Fruit fly (Drosophila melanogaster): ENCODE data around the gene Sirt7.

Gene Sirt7

DNA sequence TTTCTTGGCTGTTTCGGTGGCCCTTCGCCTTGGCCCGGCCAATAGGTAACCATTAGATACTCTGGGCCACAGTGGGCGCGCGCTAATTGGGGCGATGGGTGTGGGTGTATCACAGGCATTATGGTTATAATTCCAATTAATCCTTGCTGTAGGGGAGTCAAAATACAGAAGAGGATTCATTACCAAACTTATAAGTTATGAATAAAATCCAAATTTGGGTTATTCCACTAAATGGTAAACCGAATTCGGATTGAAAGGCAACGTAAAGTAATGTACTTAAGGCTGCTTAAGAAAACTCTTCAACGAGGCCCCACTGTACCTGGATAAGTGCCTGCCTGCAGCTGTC, 33.9 kb downstream of the Sirt7 start:
- TF ChIP-seq pad (GFP tag; optimal IDR thresholded peaks at IDR 0.05) (no peak), Mnt (GFP tag; optimal IDR thresholded peaks at IDR 0.05) (no peak), bab1 (GFP tag; optimal IDR thresholded peaks at IDR 0.05) (no peak), Clk (GFP tag; optimal IDR thresholded peaks at IDR 0.05) (no peak), kay (GFP tag; ENCODE audit: borderline replicate concordance) (no peak), CG14711 (tag; optimal IDR thresholded peaks at IDR 0.05) (no peak), ovo (GFP tag; optimal IDR thresholded peaks at IDR 0.05) (no peak), CG7045 (GFP tag; optimal IDR thresholded peaks at IDR 0.05) (no peak), CG7101 (tag; optimal IDR thresholded peaks at IDR 0.05) (no peak)

DNA sequence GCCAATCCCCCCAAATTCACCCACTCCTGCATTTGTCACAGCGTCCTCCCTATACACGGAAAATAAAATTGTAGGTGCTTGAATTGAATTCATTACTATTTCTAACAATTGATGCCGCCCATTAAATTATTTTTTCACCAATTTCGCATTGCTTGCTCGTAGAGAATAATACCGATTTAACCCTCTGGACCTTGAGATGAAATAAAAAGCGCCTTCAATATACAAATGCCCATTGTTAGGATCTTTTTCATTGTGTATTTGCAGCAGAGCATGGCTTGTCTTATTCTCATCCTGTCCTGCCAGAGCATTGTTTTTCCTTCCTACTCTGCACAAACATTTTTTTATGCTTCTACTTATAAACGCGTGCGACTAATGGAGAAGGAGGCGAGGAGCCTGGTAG, 35.9 kb downstream of the Sirt7 start:
- TF ChIP-seq cnc (optimal IDR thresholded peaks at IDR 0.05) (no peak), CG11617 (GFP tag; optimal IDR thresholded peaks at IDR 0.05) (no peak), kay (GFP tag; ENCODE audit: borderline replicate concordance) (no peak), Crg-1 (GFP tag; optimal IDR thresholded peaks at IDR 0.05) (no peak), pad (GFP tag; optimal IDR thresholded peaks at IDR 0.05) (no peak), CG7101 (tag; optimal IDR thresholded peaks at IDR 0.05) (no peak), CG5204 (GFP tag; optimal IDR thresholded peaks at IDR 0.05) (no peak), Hr96 (GFP tag; optimal IDR thresholded peaks at IDR 0.05) (no peak), ovo (GFP tag; optimal IDR thresholded peaks at IDR 0.05) (no peak), CG33017 (tag; optimal IDR thresholded peaks at IDR 0.05) (no peak), CG14711 (tag; optimal IDR thresholded peaks at IDR 0.05) (no peak), tj (GFP tag; optimal IDR thresholded peaks at IDR 0.05) (no peak), Mnt (GFP tag; optimal IDR thresholded peaks at IDR 0.05) (no peak), bab1 (GFP tag; optimal IDR thresholded peaks at IDR 0.05) (no peak), CG1620 (GFP tag; optimal IDR thresholded peaks at IDR 0.05) (no peak)

DNA sequence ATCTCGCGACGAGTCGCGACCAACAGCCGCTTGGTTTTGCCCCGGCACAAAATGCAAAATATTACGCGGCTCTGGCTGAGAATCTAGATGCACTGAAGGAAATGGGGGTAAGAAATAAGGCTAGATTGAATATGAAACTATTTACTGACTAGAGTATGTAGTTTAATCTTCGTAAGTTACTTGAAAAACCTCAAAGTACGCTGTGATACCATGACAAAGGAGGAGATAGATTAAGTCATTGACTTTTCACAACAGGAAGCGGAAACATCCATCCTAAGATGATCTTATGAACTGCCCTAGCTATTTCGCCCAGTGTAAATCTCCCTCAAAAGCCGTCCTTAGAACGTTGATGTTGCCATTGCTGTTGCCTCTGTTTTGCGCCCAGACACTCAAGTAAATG, 38.4 kb downstream of the Sirt7 start:
- no peak for TF ChIP-seq tj (GFP tag; optimal IDR thresholded peaks at IDR 0.05)
- peak; percentile 25 for TF ChIP-seq Clk (GFP tag; optimal IDR thresholded peaks at IDR 0.05)
- TF ChIP-seq CG7045 (GFP tag; optimal IDR thresholded peaks at IDR 0.05) = peak; percentile 21

DNA sequence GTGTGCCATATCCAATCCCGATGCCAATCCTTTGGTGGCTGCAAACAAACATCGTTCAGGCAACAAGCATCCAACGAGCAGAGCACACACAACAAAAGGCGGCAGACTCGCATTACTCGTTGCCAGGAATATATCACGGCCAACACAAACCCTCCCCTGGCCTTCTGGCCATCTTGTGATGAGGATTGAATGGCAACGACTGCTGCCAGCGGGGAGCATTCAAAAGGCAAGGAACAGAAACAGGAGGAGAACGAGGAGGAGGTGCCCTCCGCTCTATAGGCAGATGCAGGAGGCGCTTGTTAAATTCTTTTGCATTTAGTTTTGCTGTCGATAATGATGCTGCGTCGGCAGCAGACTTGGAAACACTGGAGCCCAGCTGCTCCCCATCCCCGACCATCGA, 39.8 kb downstream of the Sirt7 start:
- no peak for TF ChIP-seq cnc (optimal IDR thresholded peaks at IDR 0.05)
- TF ChIP-seq CG12768 (GFP tag; optimal IDR thresholded peaks at IDR 0.05) = no peak
- no peak for TF ChIP-seq kay (GFP tag; ENCODE audit: borderline replicate concordance)
- TF ChIP-seq Clk (GFP tag; optimal IDR thresholded peaks at IDR 0.05) = no peak
- TF ChIP-seq CG33017 (tag; optimal IDR thresholded peaks at IDR 0.05) = no peak
- no peak for TF ChIP-seq cic (GFP tag; optimal IDR thresholded peaks at IDR 0.05)
- no peak for TF ChIP-seq CG7101 (tag; optimal IDR thresholded peaks at IDR 0.05)
- TF ChIP-seq CG1620 (GFP tag; optimal IDR thresholded peaks at IDR 0.05) = no peak
- no peak for TF ChIP-seq CG5204 (GFP tag; optimal IDR thresholded peaks at IDR 0.05)
- TF ChIP-seq CG7045 (GFP tag; optimal IDR thresholded peaks at IDR 0.05) = no peak
- no peak for TF ChIP-seq pad (GFP tag; optimal IDR thresholded peaks at IDR 0.05)
- no peak for TF ChIP-seq toe (GFP tag; optimal IDR thresholded peaks at IDR 0.05)
- TF ChIP-seq bab1 (GFP tag; optimal IDR thresholded peaks at IDR 0.05) = no peak
- no peak for TF ChIP-seq Crg-1 (GFP tag; optimal IDR thresholded peaks at IDR 0.05)
- TF ChIP-seq Mnt (GFP tag; optimal IDR thresholded peaks at IDR 0.05) = no peak
- TF ChIP-seq ovo (GFP tag; optimal IDR thresholded peaks at IDR 0.05) = no peak
- TF ChIP-seq tj (GFP tag; optimal IDR thresholded peaks at IDR 0.05) = no peak
- TF ChIP-seq Hr96 (GFP tag; optimal IDR thresholded peaks at IDR 0.05) = no peak

DNA sequence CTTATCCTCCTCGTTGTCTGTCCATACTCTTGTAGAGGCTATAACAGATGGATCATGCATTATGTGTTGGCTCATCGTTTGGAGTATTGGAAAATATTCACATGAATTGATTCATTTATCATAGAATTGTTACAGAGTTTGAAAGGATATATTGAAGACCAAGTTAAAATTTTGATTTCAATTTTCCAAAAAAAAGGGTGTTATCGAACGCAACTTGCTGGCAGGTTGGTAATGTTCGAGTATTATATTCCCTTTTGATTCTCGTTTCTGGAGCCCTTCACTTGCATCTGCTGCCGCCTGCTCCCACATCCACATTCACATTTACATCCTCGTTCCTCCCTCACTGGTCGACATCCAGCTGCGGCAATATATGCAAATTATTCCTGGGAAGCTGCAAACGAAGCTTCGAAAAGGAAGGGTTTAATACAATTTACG, 40.3 kb downstream of the Sirt7 start:
- no peak for TF ChIP-seq ovo (GFP tag; optimal IDR thresholded peaks at IDR 0.05)
- no peak for TF ChIP-seq cnc (optimal IDR thresholded peaks at IDR 0.05)
- no peak for TF ChIP-seq toe (GFP tag; optimal IDR thresholded peaks at IDR 0.05)
- TF ChIP-seq CG33017 (tag; optimal IDR thresholded peaks at IDR 0.05) = no peak
- no peak for TF ChIP-seq CG12768 (GFP tag; optimal IDR thresholded peaks at IDR 0.05)
- TF ChIP-seq CG1620 (GFP tag; optimal IDR thresholded peaks at IDR 0.05) = no peak
- TF ChIP-seq Hr96 (GFP tag; optimal IDR thresholded peaks at IDR 0.05) = no peak
- no peak for TF ChIP-seq CG14711 (tag; optimal IDR thresholded peaks at IDR 0.05)
- no peak for TF ChIP-seq Crg-1 (GFP tag; optimal IDR thresholded peaks at IDR 0.05)
- TF ChIP-seq Clk (GFP tag; optimal IDR thresholded peaks at IDR 0.05) = no peak
- no peak for TF ChIP-seq bab1 (GFP tag; optimal IDR thresholded peaks at IDR 0.05)
- no peak for TF ChIP-seq cic (GFP tag; optimal IDR thresholded peaks at IDR 0.05)
- TF ChIP-seq CG11617 (GFP tag; optimal IDR thresholded peaks at IDR 0.05) = no peak
- TF ChIP-seq Mnt (GFP tag; optimal IDR thresholded peaks at IDR 0.05) = no peak
- TF ChIP-seq CG7101 (tag; optimal IDR thresholded peaks at IDR 0.05) = no peak
- TF ChIP-seq pad (GFP tag; optimal IDR thresholded peaks at IDR 0.05) = no peak

DNA sequence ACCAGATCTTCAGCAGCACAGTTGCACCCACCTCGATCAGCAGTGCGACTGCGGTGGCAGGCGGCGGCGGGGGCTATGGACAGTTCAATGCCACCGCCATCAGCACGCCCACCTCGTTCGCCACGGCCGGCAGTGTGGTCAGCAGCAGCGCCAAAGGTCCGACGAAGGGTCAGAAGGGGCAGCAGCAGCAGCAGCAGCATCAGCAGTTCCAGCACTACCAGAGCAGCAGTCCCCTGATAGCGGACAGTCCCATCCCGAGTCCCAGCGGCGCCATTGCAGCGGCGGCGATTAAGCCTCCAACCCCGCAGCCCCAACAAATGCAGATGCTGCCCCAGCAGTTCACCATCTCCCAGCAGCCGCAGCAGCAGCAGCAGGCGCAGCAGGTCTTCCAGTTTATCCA, 42.3 kb downstream of the Sirt7 start:
- TF ChIP-seq CG1620 (GFP tag; optimal IDR thresholded peaks at IDR 0.05) (no peak), ovo (GFP tag; optimal IDR thresholded peaks at IDR 0.05) (no peak), Mnt (GFP tag; optimal IDR thresholded peaks at IDR 0.05) (no peak), toe (GFP tag; optimal IDR thresholded peaks at IDR 0.05) (no peak), CG12768 (GFP tag; optimal IDR thresholded peaks at IDR 0.05) (no peak), Clk (GFP tag; optimal IDR thresholded peaks at IDR 0.05) (no peak), CG7101 (tag; optimal IDR thresholded peaks at IDR 0.05) (no peak), CG7045 (GFP tag; optimal IDR thresholded peaks at IDR 0.05) (no peak), Crg-1 (GFP tag; optimal IDR thresholded peaks at IDR 0.05) (no peak), CG14711 (tag; optimal IDR thresholded peaks at IDR 0.05) (no peak), CG33017 (tag; optimal IDR thresholded peaks at IDR 0.05) (no peak), bab1 (GFP tag; optimal IDR thresholded peaks at IDR 0.05) (no peak), kay (GFP tag; ENCODE audit: borderline replicate concordance) (no peak), Hr96 (GFP tag; optimal IDR thresholded peaks at IDR 0.05) (no peak), cic (GFP tag; optimal IDR thresholded peaks at IDR 0.05) (no peak), CG5204 (GFP tag; optimal IDR thresholded peaks at IDR 0.05) (no peak), cnc (optimal IDR thresholded peaks at IDR 0.05) (no peak), tj (GFP tag; optimal IDR thresholded peaks at IDR 0.05) (no peak)

Data from whole organism, adult.